Fruit fly (Drosophila melanogaster) Kc167 (cell line): ENCODE results near the gene KFase.

Experiments
- Myc ChIP-seq: fragments of >200 bp; optimal IDR thresholded peaks from 2 replicates; lab custom pipeline; 2017; ENCODE audit warnings: missing external identifiers
- Sin3A ChIP-seq: fragments of >200 bp; optimal IDR thresholded peaks from 2 replicates; lab custom pipeline; 2018; ENCODE audit warnings: missing external identifiers
- h ChIP-seq: fragments of >200 bp; optimal IDR thresholded peaks from 3 replicates; lab custom pipeline; 2018; ENCODE audit warnings: missing external identifiers
- insv ChIP-seq: fragments of >200 bp; optimal IDR thresholded peaks from 3 replicates; lab custom pipeline; 2018; ENCODE audit warnings: missing external identifiers
- psq ChIP-seq: fragments of >200 bp; optimal IDR thresholded peaks from 2 replicates; lab custom pipeline; 2017; ENCODE audit warnings: missing external identifiers
- ttk ChIP-seq: sonication (Bioruptor generic); optimal IDR thresholded peaks from 2 replicates; lab custom pipeline; 2017; ENCODE audit warnings: missing external identifiers

Gene KFase

DNA sequence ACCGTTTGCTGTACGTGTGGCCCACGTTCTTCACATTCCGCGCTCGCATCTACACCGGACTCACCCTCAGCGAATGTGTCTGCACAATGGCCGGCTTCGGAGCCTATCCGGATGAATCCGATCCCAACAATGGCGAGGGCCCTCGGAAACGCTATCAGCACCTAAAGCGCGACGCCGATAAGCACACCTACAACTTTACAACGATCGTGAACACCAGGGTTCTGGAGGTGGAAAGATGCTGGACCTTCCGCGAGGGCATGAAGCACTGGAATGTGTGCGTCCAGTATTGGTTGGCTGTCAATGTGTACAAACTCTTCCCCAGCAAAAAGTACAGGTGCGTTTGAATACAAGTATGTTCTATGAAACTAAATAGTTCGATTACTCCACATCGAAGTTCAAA, 31.0 kb downstream of the KFase start:
- TF ChIP-seq Sin3A (lab: Kevin White, UChicago), result no peak
- no peak for TF ChIP-seq h (lab: Kevin White, UChicago)
- TF ChIP-seq Myc (lab: Kevin White, UChicago), result no peak
- no peak for TF ChIP-seq ttk (lab: Kevin White, UChicago)
- TF ChIP-seq insv (lab: Kevin White, UChicago), result no peak
- no peak for TF ChIP-seq psq (lab: Kevin White, UChicago)

- TF ChIP-seq insv (lab: Kevin White, UChicago) (no peak), Sin3A (lab: Kevin White, UChicago) (no peak), ttk (lab: Kevin White, UChicago) (no peak), Myc (lab: Kevin White, UChicago) (no peak), h (lab: Kevin White, UChicago) (no peak), psq (lab: Kevin White, UChicago) (no peak)
Measured at dm6 chr2L:6455955-6456599, 32.5 kb downstream of the KFase start, which contains the start of gene frj. frj (plus strand) TSS chr2L:6456052.

DNA sequence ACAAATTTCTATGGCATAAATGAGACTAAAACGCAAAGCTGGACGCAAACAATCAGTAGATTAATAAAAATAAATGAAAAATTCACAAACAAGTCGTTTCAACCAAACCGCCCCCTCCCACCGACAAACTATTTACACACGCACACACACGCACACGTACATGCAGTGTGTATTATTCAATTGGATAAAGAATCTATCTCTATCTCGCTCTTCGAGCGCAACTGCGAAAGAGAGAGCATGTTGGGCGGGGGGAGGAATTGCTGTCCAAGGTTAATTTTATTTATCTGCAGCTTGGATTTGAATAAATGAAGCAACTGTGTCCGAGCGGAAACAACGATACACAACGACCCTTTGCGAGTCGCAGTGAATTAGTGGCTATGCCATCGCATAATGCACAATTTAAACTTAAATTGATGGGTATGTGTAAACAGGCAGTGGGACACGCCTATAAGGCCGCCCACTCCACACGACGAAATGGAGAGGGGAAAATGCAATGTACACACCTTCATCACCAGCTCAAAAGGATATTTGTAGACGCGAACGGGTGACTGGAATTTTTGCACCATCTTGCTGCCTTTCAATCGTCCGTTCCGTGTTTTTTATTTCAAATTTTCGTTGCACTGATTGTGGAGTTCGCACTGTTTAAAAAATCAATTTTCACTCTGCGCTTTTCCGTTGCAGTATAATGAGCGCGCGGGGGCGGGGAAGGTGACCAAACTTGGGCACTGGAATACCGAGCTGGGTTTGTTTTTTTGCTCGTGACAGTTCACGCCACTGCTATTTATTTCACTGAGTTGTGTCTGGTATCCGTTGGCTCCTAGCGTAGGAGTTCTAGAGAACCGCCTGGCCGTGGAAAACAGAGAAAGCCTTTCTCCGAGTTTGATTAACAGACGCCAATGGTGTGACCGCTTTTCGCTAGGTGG, 33.3 kb downstream of the KFase start, which contains the start of gene retm:
Gene retm, minus strand, starts transcription at position 898 of the 923 bp plus-strand sequence.
- TF ChIP-seq psq (lab: Kevin White, UChicago) (no peak), Sin3A (lab: Kevin White, UChicago) (no peak), insv (lab: Kevin White, UChicago) (no peak), h (lab: Kevin White, UChicago) (no peak), ttk (lab: Kevin White, UChicago) (no peak), Myc (lab: Kevin White, UChicago) (no peak)

- no peak for TF ChIP-seq Sin3A (lab: Kevin White, UChicago)
Measured at dm6 chr2L:6449753-6450152, 38.8 kb downstream of the KFase start.

- TF ChIP-seq h (lab: Kevin White, UChicago), result no peak
- no peak for TF ChIP-seq Myc (lab: Kevin White, UChicago)
Measured at dm6 chr2L:6448334-6448703, 40.2 kb downstream of the KFase start, which contains the start of gene Acox3. Acox3 (minus strand) TSS chr2L:6448403.

- TF ChIP-seq Sin3A (lab: Kevin White, UChicago), result no peak
- no peak for TF ChIP-seq psq (lab: Kevin White, UChicago)
- no peak for TF ChIP-seq h (lab: Kevin White, UChicago)
- no peak for TF ChIP-seq insv (lab: Kevin White, UChicago)
- no peak for TF ChIP-seq Myc (lab: Kevin White, UChicago)
- no peak for TF ChIP-seq ttk (lab: Kevin White, UChicago)
Measured at dm6 chr2L:6447581-6448333, 40.8 kb downstream of the KFase start.
